Worm (Caenorhabditis elegans) whole organism, L1 larva: Measurements from ENCODE around the gene lcmt-1.

Source experiments
- C16A3.4 ChIP-seq: fragments of 150-350 bp; optimal IDR thresholded peaks from 2 replicates; lab custom pipeline; 2014; ENCODE audit warnings: missing biosample characterization, missing genetic modification characterization
- C34B4.2 ChIP-seq: sonication (generic microtip); optimal IDR thresholded peaks from 2 replicates; lab custom pipeline; 2017; ENCODE audit warnings: mild to moderate bottlenecking, missing genetic modification characterization, missing compliant biosample characterization
- aly-2 ChIP-seq: fragments of 150-350 bp; optimal IDR thresholded peaks from 2 replicates; lab custom pipeline; 2014; ENCODE audit warnings: missing biosample characterization, missing genetic modification characterization
- ama-1 ChIP-seq: fragments of 150-350 bp; optimal IDR thresholded peaks from 2 replicates; lab custom pipeline; 2014
- ceh-63 ChIP-seq: fragments of 200-800 bp; sonication (Bioruptor generic); optimal IDR thresholded peaks from 2 replicates; lab custom pipeline; 2018; ENCODE audit warnings: mild to moderate bottlenecking, missing genetic modification characterization, missing compliant biosample characterization
- ceh-82 ChIP-seq, 3 experiments: fragments of 150-350 bp in 1 of 3; sonication (generic microtip) in 2 of 3; optimal IDR thresholded peaks; 2 replicates each; lab custom pipeline; 2014 to 2017; ENCODE audit warnings: missing biosample characterization in 3 of 3, missing genetic modification characterization in 3 of 3
- ceh-90 ChIP-seq: sonication (generic microtip); optimal IDR thresholded peaks from 2 replicates; lab custom pipeline; 2016; ENCODE audit warnings: missing genetic modification characterization, missing compliant biosample characterization
- ces-1 ChIP-seq: fragments of 150-350 bp; optimal IDR thresholded peaks from 2 replicates; lab custom pipeline; 2014; ENCODE audit warnings: missing biosample characterization, missing genetic modification reagents, missing genetic modification characterization
- dsc-1 ChIP-seq: sonication (generic microtip); optimal IDR thresholded peaks from 2 replicates; lab custom pipeline; 2016; ENCODE audit warnings: mild to moderate bottlenecking, missing genetic modification characterization, missing compliant biosample characterization
- efl-1 ChIP-seq, 4 experiments: fragments of 150-350 bp; optimal IDR thresholded peaks in 3 of 4; peaks in 1 of 4; 1 replicate in 1 of 4; 2 replicates in 3 of 4; lab custom pipeline; 2014; ENCODE audit warnings: missing biosample characterization in 2 of 4, missing genetic modification characterization in 2 of 4, missing genetic modification reagents in 2 of 4
- elt-3 ChIP-seq, 6 experiments: fragments of 150-350 bp in 1 of 6; sonication (generic microtip); optimal IDR thresholded peaks; 2 replicates each; lab custom pipeline; 2017 to 2018; ENCODE audit warnings: missing biosample characterization in 6 of 6, missing genetic modification characterization in 6 of 6, inconsistent platforms in 1 of 6
- ets-5 ChIP-seq: fragments of 200-800 bp; sonication (Bioruptor generic); IDR thresholded peaks from 2 replicates; pipeline ENCODE4 v1.3.6; 2022; ENCODE audit warnings: missing genetic modification characterization, missing compliant biosample characterization
- fkh-10 ChIP-seq: sonication (generic microtip); optimal IDR thresholded peaks from 2 replicates; lab custom pipeline; 2017; ENCODE audit warnings: missing biosample characterization, missing genetic modification reagents, missing genetic modification characterization
- fkh-4 ChIP-seq: sonication (generic microtip); optimal IDR thresholded peaks from 2 replicates; lab custom pipeline; 2016; ENCODE audit warnings: missing compliant biosample characterization, missing genetic modification characterization, borderline replicate concordance
- hlh-17 ChIP-seq: fragments of 200-800 bp; sonication (Bioruptor generic); optimal IDR thresholded peaks from 2 replicates; lab custom pipeline; 2018; ENCODE audit warnings: missing genetic modification characterization, mild to moderate bottlenecking, missing compliant biosample characterization, moderate library complexity, borderline replicate concordance
- hlh-4 ChIP-seq: sonication (generic microtip); optimal IDR thresholded peaks from 2 replicates; lab custom pipeline; 2016; ENCODE audit warnings: mild to moderate bottlenecking, missing genetic modification characterization, missing compliant biosample characterization
- irx-1 ChIP-seq: sonication (generic microtip); optimal IDR thresholded peaks from 2 replicates; lab custom pipeline; 2016; ENCODE audit warnings: missing genetic modification characterization, missing compliant biosample characterization
- isw-1 ChIP-seq: fragments of 200-800 bp; sonication (Bioruptor generic); IDR thresholded peaks from 2 replicates; pipeline ENCODE4 v1.3.6; 2022; ENCODE audit warnings: missing genetic modification characterization, missing compliant biosample characterization
- jun-1 ChIP-seq: fragments of 150-350 bp; optimal IDR thresholded peaks from 2 replicates; lab custom pipeline; 2014; ENCODE audit warnings: missing biosample characterization, missing genetic modification reagents, missing genetic modification characterization
- lin-13 ChIP-seq: fragments of 150-350 bp; optimal IDR thresholded peaks from 2 replicates; lab custom pipeline; 2014; ENCODE audit warnings: missing biosample characterization, missing genetic modification reagents, missing genetic modification characterization
- lin-35 ChIP-seq, 2 experiments: fragments of 150-350 bp; optimal IDR thresholded peaks; 2 replicates each; lab custom pipeline; 2014; ENCODE audit warnings: missing biosample characterization in 2 of 2, missing genetic modification characterization in 2 of 2, missing genetic modification reagents in 2 of 2
- lin-39 ChIP-seq: fragments of 150-350 bp; optimal IDR thresholded peaks from 2 replicates; lab custom pipeline; 2014; ENCODE audit warnings: missing biosample characterization, missing genetic modification reagents, missing genetic modification characterization
- lsy-2 ChIP-seq, 2 experiments: fragments of 150-350 bp; optimal IDR thresholded peaks; 2 replicates each; lab custom pipeline; 2014; ENCODE audit warnings: missing biosample characterization in 2 of 2, missing genetic modification characterization in 2 of 2
- mef-2 ChIP-seq: fragments of 150-350 bp; optimal IDR thresholded peaks from 2 replicates; lab custom pipeline; 2014; ENCODE audit warnings: missing biosample characterization, missing genetic modification characterization
- mep-1 ChIP-seq: fragments of 150-350 bp; optimal IDR thresholded peaks from 2 replicates; lab custom pipeline; 2014; ENCODE audit warnings: missing biosample characterization, missing genetic modification characterization
- nhr-11 ChIP-seq: fragments of 150-350 bp; optimal IDR thresholded peaks from 2 replicates; lab custom pipeline; 2014; ENCODE audit warnings: missing biosample characterization, missing genetic modification characterization
- nhr-12 ChIP-seq: sonication (generic microtip); optimal IDR thresholded peaks from 2 replicates; lab custom pipeline; 2017; ENCODE audit warnings: missing biosample characterization, missing genetic modification characterization
- nhr-19 ChIP-seq: fragments of 200-800 bp; sonication (Bioruptor generic); conservative IDR thresholded peaks from 2 replicates; pipeline ENCODE4 v1.3.6; 2022; ENCODE audit warnings: missing genetic modification characterization, missing compliant biosample characterization
- nhr-20 ChIP-seq: sonication (generic microtip); optimal IDR thresholded peaks from 2 replicates; lab custom pipeline; 2016; ENCODE audit warnings: mild to moderate bottlenecking, missing genetic modification characterization, missing compliant biosample characterization
- nhr-71 ChIP-seq: sonication (generic microtip); optimal IDR thresholded peaks from 2 replicates; lab custom pipeline; 2016; ENCODE audit warnings: mild to moderate bottlenecking, missing genetic modification characterization, moderate library complexity, missing compliant biosample characterization
- nhr-84 ChIP-seq: sonication (generic microtip); optimal IDR thresholded peaks from 2 replicates; lab custom pipeline; 2017; ENCODE audit warnings: missing biosample characterization, missing genetic modification characterization
- nhr-85 ChIP-seq: sonication (generic microtip); peaks from one replicate; lab custom pipeline; 2016; ENCODE audit warnings: missing genetic modification characterization, inconsistent platforms, missing compliant biosample characterization
- nhr-90 ChIP-seq: sonication (generic microtip); optimal IDR thresholded peaks from 2 replicates; lab custom pipeline; 2016; ENCODE audit warnings: mild to moderate bottlenecking, missing genetic modification characterization, missing compliant biosample characterization; ENCODE audit not compliant: poor library complexity
- pax-3 ChIP-seq: fragments of 200-800 bp; sonication (Bioruptor generic); optimal IDR thresholded peaks from 2 replicates; lab custom pipeline; 2018; ENCODE audit warnings: mild to moderate bottlenecking, missing genetic modification characterization, moderate library complexity, missing compliant biosample characterization
- pqm-1 ChIP-seq: sonication (generic microtip); optimal IDR thresholded peaks from 3 replicates; lab custom pipeline; 2017; ENCODE audit warnings: missing biosample characterization, missing genetic modification characterization
- skn-1 ChIP-seq: fragments of 150-350 bp; optimal IDR thresholded peaks from 2 replicates; lab custom pipeline; 2014; ENCODE audit warnings: missing biosample characterization, missing genetic modification characterization
- snpc-4 ChIP-seq: fragments of 150-350 bp; optimal IDR thresholded peaks from 2 replicates; lab custom pipeline; 2014; ENCODE audit warnings: missing biosample characterization, missing genetic modification characterization
- snu-23 ChIP-seq: sonication (generic microtip); optimal IDR thresholded peaks from 2 replicates; lab custom pipeline; 2016; ENCODE audit warnings: missing genetic modification characterization, missing compliant biosample characterization
- sptf-1 ChIP-seq: fragments of 150-350 bp; optimal IDR thresholded peaks from 2 replicates; lab custom pipeline; 2014; ENCODE audit warnings: missing biosample characterization, missing genetic modification characterization
- swsn-7 ChIP-seq: sonication (generic microtip); optimal IDR thresholded peaks from 2 replicates; lab custom pipeline; 2016; ENCODE audit warnings: missing genetic modification characterization, missing compliant biosample characterization
- tbx-2 ChIP-seq: sonication (generic microtip); optimal IDR thresholded peaks from 2 replicates; lab custom pipeline; 2016; ENCODE audit warnings: missing genetic modification characterization, missing compliant biosample characterization
- tlp-1 ChIP-seq: fragments of 150-350 bp; optimal IDR thresholded peaks from 2 replicates; lab custom pipeline; 2014; ENCODE audit warnings: missing biosample characterization, missing genetic modification characterization
- unc-30 ChIP-seq: sonication (generic microtip); optimal IDR thresholded peaks from 2 replicates; lab custom pipeline; 2017; ENCODE audit warnings: missing biosample characterization, missing genetic modification characterization
- unc-62 ChIP-seq: fragments of 150-350 bp; optimal IDR thresholded peaks from 2 replicates; lab custom pipeline; 2014; ENCODE audit warnings: missing biosample characterization, missing genetic modification reagents, missing genetic modification characterization
- zag-1 ChIP-seq: fragments of 150-350 bp; optimal IDR thresholded peaks from 2 replicates; lab custom pipeline; 2014; ENCODE audit warnings: missing biosample characterization, missing genetic modification characterization
- ztf-4 ChIP-seq: fragments of 150-350 bp; optimal IDR thresholded peaks from 2 replicates; lab custom pipeline; 2014; ENCODE audit warnings: missing biosample characterization, missing genetic modification characterization

The lcmt-1 gene

DNA sequence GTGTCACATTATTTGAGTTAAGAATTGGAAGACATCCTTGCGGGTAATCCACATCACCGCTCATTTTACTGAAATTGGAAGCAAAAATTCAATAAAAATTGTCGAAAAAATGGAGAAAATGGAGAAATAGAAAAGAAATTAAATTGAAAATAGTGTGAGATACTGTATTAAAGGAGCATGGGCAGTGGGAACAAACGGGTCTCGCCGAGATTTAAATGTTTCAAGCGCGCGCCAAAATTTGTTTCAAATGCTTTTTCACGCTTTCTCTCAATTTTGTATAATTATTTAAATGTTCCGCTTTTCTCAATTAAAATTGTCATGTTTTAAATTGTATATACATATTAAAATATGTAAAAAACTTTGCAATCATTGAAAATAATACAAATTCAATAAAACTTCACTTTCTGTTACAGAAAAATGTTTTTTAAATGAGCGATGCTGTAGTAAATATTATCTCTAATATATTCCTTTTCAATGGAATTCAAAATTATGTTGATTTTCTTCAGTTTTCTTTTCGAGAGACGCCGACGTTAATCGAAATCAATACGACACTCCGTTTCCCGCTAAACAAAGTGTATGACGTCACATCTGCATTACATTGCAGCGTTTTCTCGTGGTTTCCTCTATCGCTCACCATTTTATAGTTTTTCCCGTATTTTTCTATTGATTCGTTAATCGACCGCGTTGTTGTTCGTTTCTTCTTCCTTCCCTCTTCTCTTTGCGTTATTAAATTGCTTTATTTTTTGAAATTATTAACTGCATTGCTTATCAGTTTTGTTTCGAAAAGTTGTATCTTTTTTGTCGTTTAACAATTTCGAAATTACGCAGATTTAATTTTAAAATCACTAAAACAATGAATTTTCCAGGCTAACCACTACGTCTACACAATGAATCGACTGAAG is 29.9 kb upstream of the lcmt-1 start, which contains the start of the genes evl-14 and dcn-1 (continued):
- TF ChIP-seq unc-30 (tag; lab: Kevin White, UChicago) (no peak), pax-3 (tag; lab: Kevin White, UChicago) (no peak), ceh-82 (tag; optimal IDR thresholded peaks at IDR 0.05; lab: Kevin White, UChicago) (peak in 2 of 3 experiments; percentile 69 to 82), aly-2 (peak; percentile 15), irx-1 (tag; lab: Kevin White, UChicago) (no peak)
- TF ChIP-seq, all 84 proteins: peak for 35

DNA sequence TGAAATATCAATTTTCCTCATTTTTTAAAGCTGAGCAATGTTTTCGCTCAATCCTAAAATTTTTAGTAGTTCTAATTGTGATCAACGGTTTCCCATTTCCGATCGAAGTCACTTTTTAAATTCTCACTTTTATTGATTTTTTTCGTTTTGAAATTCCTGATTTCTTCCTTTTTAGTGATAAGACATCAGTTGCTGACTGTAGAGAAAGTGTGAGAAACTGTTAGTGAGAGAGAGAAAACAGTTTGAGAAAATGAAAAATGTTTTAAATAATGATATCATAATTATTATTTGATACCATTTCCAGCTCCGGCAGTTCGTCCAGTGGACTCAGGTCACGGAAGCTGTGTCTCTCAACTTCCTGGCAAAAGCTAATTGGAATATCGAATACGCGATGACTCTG is 28.7 kb upstream of the lcmt-1 start:
- TF ChIP-seq ets-5 = no peak

DNA sequence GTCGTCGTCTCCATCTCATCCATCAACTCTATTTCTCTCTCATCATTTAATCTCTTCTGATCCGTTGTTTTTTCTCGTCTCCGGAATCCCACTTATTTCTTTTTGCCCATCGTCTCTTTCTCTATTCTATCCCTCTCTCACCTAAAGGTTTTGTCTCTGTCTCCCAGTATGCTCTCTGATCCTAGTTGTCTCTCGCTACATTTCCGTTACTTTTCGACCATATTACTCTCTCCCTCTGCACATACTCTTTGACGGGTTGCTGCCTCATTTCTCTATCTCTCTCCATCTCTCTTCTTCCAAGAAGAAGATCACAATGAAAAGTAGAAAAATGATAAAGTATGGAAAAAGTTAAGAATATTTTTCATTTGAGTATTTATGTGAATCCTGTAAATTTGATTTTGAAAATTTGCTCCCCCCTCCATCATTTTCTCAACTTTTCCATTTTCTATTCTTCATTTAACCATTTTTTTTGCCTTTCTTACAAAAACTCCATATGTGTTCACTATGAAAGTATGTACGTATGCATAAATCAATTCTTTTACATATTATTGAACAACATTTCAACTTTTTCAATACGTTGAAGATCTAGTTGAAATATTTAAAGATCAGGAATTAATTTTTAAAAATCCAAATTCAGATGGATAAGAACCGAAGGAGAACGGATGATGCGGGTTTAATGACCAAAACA is 26.0 kb upstream of the lcmt-1 start, which contains the start of gene tag-131:
Gene tag-131, plus strand, starts transcription at position 638 of the 688 bp plus-strand sequence.
- no peak for TF ChIP-seq ces-1 (GFP tag; lab: Kevin White, UChicago)
- peak; percentile 75 for TF ChIP-seq snu-23 (GFP tag; lab: Kevin White, UChicago)
- no peak for TF ChIP-seq pqm-1 (tag; lab: Kevin White, UChicago)
- no peak for TF ChIP-seq aly-2
- peak; percentile 43 for TF ChIP-seq nhr-19 (GFP tag; lab: Robert Waterston, UW)
- TF ChIP-seq ama-1 = no peak
- TF ChIP-seq nhr-85 (tag; lab: Kevin White, UChicago) = no peak
- TF ChIP-seq isw-1 = no peak
- TF ChIP-seq lsy-2 (tag; optimal IDR thresholded peaks at IDR 0.05; lab: Kevin White, UChicago) = peak; percentile 38 to 67
- TF ChIP-seq tbx-2 (tag; lab: Kevin White, UChicago) = peak; percentile 22
- no peak for TF ChIP-seq ceh-82 (tag; optimal IDR thresholded peaks at IDR 0.05; lab: Kevin White, UChicago)
- no peak for TF ChIP-seq jun-1 (tag; lab: Kevin White, UChicago)
- no peak for TF ChIP-seq unc-30 (tag; lab: Kevin White, UChicago)
- no peak for TF ChIP-seq lin-13 (GFP tag; lab: Kevin White, UChicago)
- peak; percentile 80 for TF ChIP-seq nhr-71 (tag; lab: Kevin White, UChicago)
- TF ChIP-seq C16A3.4 (tag; lab: Kevin White, UChicago) = no peak
- TF ChIP-seq dsc-1 (tag; lab: Kevin White, UChicago) = peak; percentile 67
- no peak for TF ChIP-seq fkh-10 (GFP tag; lab: Kevin White, UChicago)
- no peak for TF ChIP-seq pax-3 (tag; lab: Kevin White, UChicago)
- no peak for TF ChIP-seq C34B4.2 (tag; lab: Kevin White, UChicago)
- no peak for TF ChIP-seq tlp-1 (tag; lab: Kevin White, UChicago)
- TF ChIP-seq mef-2 = no peak
- TF ChIP-seq nhr-20 (tag; lab: Kevin White, UChicago) = peak; percentile 63
- no peak for TF ChIP-seq fkh-4 (tag; lab: Kevin White, UChicago)
- TF ChIP-seq sptf-1 (tag; lab: Kevin White, UChicago) = no peak
- no peak for TF ChIP-seq ceh-90
- TF ChIP-seq ztf-4 = no peak
- no peak for TF ChIP-seq skn-1 (tag; lab: Kevin White, UChicago)
- no peak for TF ChIP-seq nhr-90
- no peak for TF ChIP-seq hlh-17 (GFP tag; lab: Kevin White, UChicago)
- TF ChIP-seq zag-1 = no peak
- TF ChIP-seq mep-1 (tag; lab: Kevin White, UChicago) = peak; percentile 13
- TF ChIP-seq elt-3 (tag; optimal IDR thresholded peaks at IDR 0.05; lab: Kevin White, UChicago) = peak in 2 of 6 experiments; percentile 10 to 24
- peak; percentile 8 for TF ChIP-seq lin-39 (tag; lab: Kevin White, UChicago)
- TF ChIP-seq nhr-84 (tag; lab: Kevin White, UChicago) = no peak
- no peak for TF ChIP-seq nhr-12 (tag; lab: Kevin White, UChicago)
- TF ChIP-seq ceh-63 (GFP tag; lab: Kevin White, UChicago) = no peak
- TF ChIP-seq nhr-11 (tag; lab: Kevin White, UChicago) = peak; percentile 41
- no peak for TF ChIP-seq hlh-4 (tag; lab: Kevin White, UChicago)
- no peak for TF ChIP-seq unc-62 (GFP tag; lab: Kevin White, UChicago)
- peak; percentile 48 to 57 for TF ChIP-seq efl-1 (optimal IDR thresholded peaks at IDR 0.05; lab: Kevin White, UChicago)
- TF ChIP-seq efl-1 (GFP tag; optimal IDR thresholded peaks at IDR 0.05 in 1 of 2; lab: Kevin White, UChicago) = no peak
- TF ChIP-seq snpc-4 (tag; lab: Kevin White, UChicago) = no peak
- peak; percentile 17 to 36 for TF ChIP-seq lin-35 (GFP tag; optimal IDR thresholded peaks at IDR 0.05; lab: Kevin White, UChicago)
- TF ChIP-seq swsn-7 = peak; percentile 50
